Fruit fly (Drosophila melanogaster) whole organism, embryonic: ENCODE results near the gene Abl.

Experiments
- Aef1 ChIP-seq: fragments of 200-800 bp; sonication (Bioruptor generic); IDR thresholded peaks from 3 replicates; pipeline ENCODE4 v1.3.6; 2022; ENCODE audit warnings: missing biosample characterization, missing genetic modification characterization
- Bteb2 ChIP-seq: fragments of 200-800 bp; sonication (Bioruptor generic); optimal IDR thresholded peaks from 2 replicates; lab custom pipeline; 2016; ENCODE audit warnings: missing biosample characterization, missing genetic modification characterization
- CG10321 ChIP-seq: fragments of 200-800 bp; sonication (Bioruptor generic); IDR thresholded peaks from 2 replicates; pipeline ENCODE4 v1.3.6; 2022; ENCODE audit warnings: missing biosample characterization, missing genetic modification characterization
- CG10366 ChIP-seq: fragments of 200-800 bp; sonication (Bioruptor generic); IDR thresholded peaks from 2 replicates; pipeline ENCODE4 v1.3.6; 2022; ENCODE audit warnings: missing biosample characterization, missing genetic modification characterization
- CG10543 ChIP-seq: fragments of 200-800 bp; sonication (Bioruptor generic); optimal IDR thresholded peaks from 3 replicates; lab custom pipeline; 2017; ENCODE audit warnings: missing biosample characterization, mild to moderate bottlenecking, missing genetic modification characterization, moderate library complexity
- CG10654 ChIP-seq: fragments of 200-800 bp; sonication (Bioruptor generic); optimal IDR thresholded peaks from 2 replicates; lab custom pipeline; 2016; ENCODE audit warnings: missing biosample characterization, missing genetic modification characterization
- CG11695 ChIP-seq: fragments of 200-800 bp; sonication (Bioruptor generic); IDR thresholded peaks from 3 replicates; pipeline ENCODE4 v1.3.6; 2022; ENCODE audit warnings: missing biosample characterization, missing genetic modification characterization
- CG11696 ChIP-seq: fragments of 200-800 bp; sonication (Bioruptor generic); IDR thresholded peaks from 2 replicates; pipeline ENCODE4 v1.3.6; 2022; ENCODE audit warnings: missing biosample characterization, missing genetic modification characterization
- CG11723 ChIP-seq: fragments of 200-800 bp; sonication (Bioruptor generic); optimal IDR thresholded peaks from 2 replicates; lab custom pipeline; 2017; ENCODE audit warnings: missing biosample characterization, mild to moderate bottlenecking, missing genetic modification characterization
- CG12659 ChIP-seq: fragments of 200-800 bp; sonication (Bioruptor generic); optimal IDR thresholded peaks from 3 replicates; lab custom pipeline; 2017; ENCODE audit warnings: mild to moderate bottlenecking, missing biosample characterization, missing genetic modification reagents, missing genetic modification characterization
- CG14710 ChIP-seq: fragments of 200-800 bp; sonication (Bioruptor generic); optimal IDR thresholded peaks from 3 replicates; lab custom pipeline; 2019; ENCODE audit warnings: missing biosample characterization, mild to moderate bottlenecking, missing genetic modification characterization, moderate library complexity
- CG15696 ChIP-seq: fragments of 200-800 bp; sonication (Bioruptor generic); optimal IDR thresholded peaks from 2 replicates; lab custom pipeline; 2019; ENCODE audit warnings: missing biosample characterization, mild to moderate bottlenecking, missing genetic modification characterization, moderate library complexity
- CG1647 ChIP-seq: fragments of 200-800 bp; sonication (Bioruptor generic); optimal IDR thresholded peaks from 3 replicates; lab custom pipeline; 2016; ENCODE audit warnings: missing biosample characterization, missing genetic modification characterization
- CG16813 ChIP-seq: fragments of 200-800 bp; sonication (Bioruptor generic); IDR thresholded peaks from 3 replicates; pipeline ENCODE4 v1.3.6; 2022; ENCODE audit warnings: missing biosample characterization, missing genetic modification characterization; ENCODE audit not compliant: partially characterized antibody
- CG16863 ChIP-seq: fragments of 200-800 bp; sonication (Bioruptor generic); optimal IDR thresholded peaks from 3 replicates; lab custom pipeline; 2016; ENCODE audit warnings: missing biosample characterization, missing genetic modification characterization
- CG18011 ChIP-seq: fragments of 200-800 bp; sonication (Bioruptor generic); optimal IDR thresholded peaks from 2 replicates; lab custom pipeline; 2017; ENCODE audit warnings: missing biosample characterization, missing genetic modification characterization, mild to moderate bottlenecking, moderate library complexity, missing genotype
- CG18599 ChIP-seq: fragments of 200-800 bp; sonication (Bioruptor generic); optimal IDR thresholded peaks from 3 replicates; lab custom pipeline; 2017; ENCODE audit warnings: missing biosample characterization, missing genetic modification characterization, mild to moderate bottlenecking, moderate library complexity, missing genetic modification reagents
- CG2199 ChIP-seq: fragments of 200-800 bp; sonication (Bioruptor generic); IDR thresholded peaks from 3 replicates; pipeline ENCODE4 v1.3.6; 2022; ENCODE audit warnings: missing biosample characterization, missing genetic modification characterization
- CG30020 ChIP-seq: fragments of 200-800 bp; optimal IDR thresholded peaks from 2 replicates; lab custom pipeline; 2019; ENCODE audit warnings: missing biosample characterization, mild to moderate bottlenecking, missing genetic modification characterization, moderate library complexity
- CG3163 ChIP-seq: fragments of 200-800 bp; sonication (Bioruptor generic); optimal IDR thresholded peaks from 3 replicates; lab custom pipeline; 2016; ENCODE audit warnings: missing biosample characterization, missing genetic modification characterization
- CG3281 ChIP-seq: fragments of 200-800 bp; sonication (Bioruptor generic); optimal IDR thresholded peaks from 3 replicates; lab custom pipeline; 2017; ENCODE audit warnings: missing biosample characterization, mild to moderate bottlenecking, missing genetic modification characterization
- CG3726 ChIP-seq: fragments of 200-800 bp; sonication (Bioruptor generic); IDR thresholded peaks from 3 replicates; pipeline ENCODE4, ENCODE4 v1.3.6; 2022; ENCODE audit warnings: missing biosample characterization, missing genetic modification characterization
- CG4617 ChIP-seq: fragments of 200-800 bp; sonication (Bioruptor generic); optimal IDR thresholded peaks from 3 replicates; lab custom pipeline; 2016; ENCODE audit warnings: missing biosample characterization, missing genetic modification characterization, borderline replicate concordance
- CG6765 ChIP-seq: fragments of 200-800 bp; sonication (Bioruptor generic); optimal IDR thresholded peaks from 3 replicates; lab custom pipeline; 2017; ENCODE audit warnings: missing biosample characterization, mild to moderate bottlenecking, missing genetic modification characterization
- CG7271 ChIP-seq: fragments of 200-800 bp; sonication (Bioruptor generic); optimal IDR thresholded peaks from 2 replicates; lab custom pipeline; 2018; ENCODE audit warnings: missing biosample characterization, mild to moderate bottlenecking, missing genetic modification characterization, moderate library complexity
- CG8290 ChIP-seq, 3 experiments: fragments of 200-800 bp; sonication (Bioruptor generic); optimal IDR thresholded peaks; 2 replicates each; lab custom pipeline; 2016 to 2019; ENCODE audit warnings: missing biosample characterization in 3 of 3, missing genetic modification characterization in 3 of 3, mild to moderate bottlenecking in 2 of 3, moderate library complexity in 1 of 3
- CG8924 ChIP-seq: fragments of 200-800 bp; optimal IDR thresholded peaks from 3 replicates; lab custom pipeline; 2019; ENCODE audit warnings: missing biosample characterization, mild to moderate bottlenecking, missing genetic modification characterization, moderate library complexity
- D ChIP-seq, 2 experiments: fragments of 200-800 bp in 1 of 2; fragments of >200 bp in 1 of 2; sonication (Bioruptor generic) in 1 of 2; optimal IDR thresholded peaks; 2 replicates in 1 of 2; 3 replicates in 1 of 2; lab custom pipeline; 2017; ENCODE audit warnings: mild to moderate bottlenecking in 1 of 2, missing biosample characterization in 1 of 2, missing genetic modification characterization in 1 of 2, missing genetic modification reagents in 1 of 2
- Dref ChIP-seq: fragments of 200-800 bp; sonication (Bioruptor generic); IDR thresholded peaks from 2 replicates; pipeline ENCODE4 v1.3.6; 2022; ENCODE audit warnings: missing biosample characterization, missing genetic modification characterization
- Drgx ChIP-seq: fragments of 200-800 bp; sonication (Bioruptor generic); IDR thresholded peaks from 2 replicates; pipeline ENCODE4 v1.3.6; 2022; ENCODE audit warnings: missing biosample characterization, missing genetic modification characterization
- GATAe ChIP-seq: fragments of 200-800 bp; sonication (Bioruptor generic); conservative IDR thresholded peaks from 2 replicates; pipeline ENCODE4 v1.3.6; 2022; ENCODE audit warnings: missing biosample characterization, missing genetic modification characterization
- Gsc ChIP-seq: fragments of 200-800 bp; sonication (Bioruptor generic); IDR thresholded peaks from 2 replicates; pipeline ENCODE4 v1.3.6; 2022; ENCODE audit warnings: missing biosample characterization, missing genetic modification characterization
- Myb ChIP-seq: fragments of 200-800 bp; sonication (Bioruptor generic); optimal IDR thresholded peaks from 2 replicates; lab custom pipeline; 2016; ENCODE audit warnings: missing biosample characterization, missing genetic modification characterization
- NfI ChIP-seq: fragments of 200-800 bp; sonication (Bioruptor generic); optimal IDR thresholded peaks from 3 replicates; lab custom pipeline; 2018; ENCODE audit warnings: missing biosample characterization, mild to moderate bottlenecking, missing genetic modification characterization, moderate library complexity
- Pdp1 ChIP-seq, 2 experiments: fragments of 200-800 bp; sonication (Bioruptor generic); optimal IDR thresholded peaks; 3 replicates each; lab custom pipeline; 2016; ENCODE audit warnings: missing biosample characterization in 2 of 2, missing genetic modification characterization in 2 of 2, mild to moderate bottlenecking in 1 of 2, moderate library complexity in 1 of 2
- Six4 ChIP-seq: fragments of 200-800 bp; sonication (Bioruptor generic); optimal IDR thresholded peaks from 2 replicates; lab custom pipeline; 2016; ENCODE audit warnings: missing biosample characterization, missing genetic modification characterization
- Usf ChIP-seq: fragments of 200-800 bp; sonication (Bioruptor generic); optimal IDR thresholded peaks from 2 replicates; lab custom pipeline; 2017; ENCODE audit warnings: missing genotype, missing biosample characterization, missing genetic modification characterization
- YL-1 ChIP-seq: fragments of 200-800 bp; sonication (Bioruptor generic); optimal IDR thresholded peaks from 3 replicates; lab custom pipeline; 2017; ENCODE audit warnings: missing biosample characterization, mild to moderate bottlenecking, missing genetic modification characterization
- bab2 ChIP-seq: fragments of 200-800 bp; sonication (Bioruptor generic); optimal IDR thresholded peaks from 2 replicates; lab custom pipeline; 2016; ENCODE audit warnings: missing biosample characterization, missing genetic modification characterization
- crc ChIP-seq: fragments of 200-800 bp; sonication (Bioruptor generic); optimal IDR thresholded peaks from 2 replicates; lab custom pipeline; 2016; ENCODE audit warnings: missing biosample characterization, missing genetic modification characterization
- da ChIP-seq: fragments of 200-800 bp; sonication (Bioruptor generic); optimal IDR thresholded peaks from 2 replicates; lab custom pipeline; 2016; ENCODE audit warnings: missing biosample characterization, missing genetic modification characterization
- dysf ChIP-seq: fragments of 200-800 bp; sonication (Bioruptor generic); IDR thresholded peaks from 3 replicates; pipeline ENCODE4 v1.3.6; 2022; ENCODE audit warnings: missing biosample characterization, missing genetic modification characterization
- klu ChIP-seq: fragments of 200-800 bp; sonication (Bioruptor generic); IDR thresholded peaks from 2 replicates; pipeline ENCODE4 v1.3.6; 2022; ENCODE audit warnings: missing biosample characterization, missing genetic modification characterization
- luna ChIP-seq: fragments of 200-800 bp; sonication (Bioruptor generic); optimal IDR thresholded peaks from 2 replicates; lab custom pipeline; 2016; ENCODE audit warnings: missing biosample characterization, missing genetic modification characterization
- otp ChIP-seq: fragments of 200-800 bp; sonication (Bioruptor generic); IDR thresholded peaks from 3 replicates; pipeline ENCODE4, ENCODE4 v1.3.6; 2022; ENCODE audit warnings: missing biosample characterization, missing genetic modification characterization
- sima ChIP-seq: fragments of 200-800 bp; sonication (Bioruptor generic); optimal IDR thresholded peaks from 2 replicates; lab custom pipeline; 2016; ENCODE audit warnings: missing biosample characterization, missing genetic modification characterization
- sqz ChIP-seq: fragments of 200-800 bp; sonication (Bioruptor generic); optimal IDR thresholded peaks from 3 replicates; lab custom pipeline; 2018; ENCODE audit warnings: missing biosample characterization, mild to moderate bottlenecking, missing genetic modification characterization
- sug ChIP-seq: fragments of 200-800 bp; optimal IDR thresholded peaks from 2 replicates; lab custom pipeline; 2019; ENCODE audit warnings: missing biosample characterization, mild to moderate bottlenecking, missing genetic modification characterization, moderate library complexity
- tap ChIP-seq: fragments of 200-800 bp; optimal IDR thresholded peaks from 3 replicates; lab custom pipeline; 2019; ENCODE audit warnings: missing biosample characterization, mild to moderate bottlenecking, missing genetic modification characterization, moderate library complexity
- ttk ChIP-seq: fragments of 200-800 bp; sonication (Bioruptor generic); IDR thresholded peaks from 2 replicates; pipeline ENCODE4 v2.1.2; 2022; ENCODE audit warnings: missing biosample characterization, missing genetic modification characterization
- z ChIP-seq: fragments of 200-800 bp; sonication (Bioruptor generic); IDR thresholded peaks from 3 replicates; pipeline ENCODE4 v1.3.6; 2022; ENCODE audit warnings: missing biosample characterization, missing genetic modification characterization

Gene Abl

DNA sequence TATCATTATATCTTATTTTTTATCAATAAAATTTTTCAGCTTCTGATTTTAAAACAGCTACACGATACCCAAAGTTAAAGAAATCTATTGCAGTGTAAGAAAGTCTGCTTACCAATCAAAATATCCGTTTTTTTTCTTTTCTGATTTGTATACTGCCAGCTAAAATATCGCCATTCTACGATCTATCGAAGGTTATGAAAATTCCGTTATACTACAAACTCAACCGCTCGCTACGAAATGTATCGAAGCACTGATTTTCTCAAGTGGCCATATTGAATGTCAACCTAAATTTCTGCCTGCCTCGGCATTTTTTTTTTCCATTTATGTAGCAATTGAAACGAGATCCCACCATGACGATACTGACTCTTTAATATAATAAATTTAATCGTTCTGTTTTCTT, 67.6 kb downstream of the Abl start, which contains the start of gene nxf2 (continued):
- no peak for TF ChIP-seq CG8924
- TF ChIP-seq CG12659 (GFP tag; lab: Kevin White, UChicago): no peak
- no peak for TF ChIP-seq crc (GFP tag; lab: Kevin White, UChicago)
- TF ChIP-seq CG7271 (tag; lab: Kevin White, UChicago): no peak
- TF ChIP-seq sug (tag; lab: Kevin White, UChicago): no peak
- no peak for TF ChIP-seq CG1647
- no peak for TF ChIP-seq CG11695 (GFP tag; lab: Robert Waterston, UW)
- no peak for TF ChIP-seq bab2 (GFP tag; lab: Kevin White, UChicago)
- TF ChIP-seq CG2199 (GFP tag; lab: Robert Waterston, UW): 0 out of 3 replicates have a peak, but pooled peaks have one; percentile 41
- no peak for TF ChIP-seq Drgx
- TF ChIP-seq klu: no peak
- TF ChIP-seq otp (GFP tag; lab: Robert Waterston, UW): no peak
- TF ChIP-seq CG16813: peak; percentile 55; the same call in 2 of the 3 replicates
- no peak for TF ChIP-seq CG6765 (GFP tag; lab: Kevin White, UChicago)
- TF ChIP-seq CG18011 (GFP tag; lab: Kevin White, UChicago): no peak
- no peak for TF ChIP-seq GATAe (GFP tag; lab: Robert Waterston, UW)
- no peak for TF ChIP-seq CG11696 (GFP tag; lab: Robert Waterston, UW)
- no peak for TF ChIP-seq CG10543 (GFP tag; lab: Kevin White, UChicago)
- no peak for TF ChIP-seq NfI (GFP tag; lab: Kevin White, UChicago)
- no peak for TF ChIP-seq CG11723 (GFP tag; lab: Kevin White, UChicago)
- TF ChIP-seq CG4617 (GFP tag; lab: Kevin White, UChicago): no peak
- no peak for TF ChIP-seq luna
- no peak for TF ChIP-seq CG18599 (GFP tag; lab: Kevin White, UChicago)
- no peak for TF ChIP-seq Pdp1 (GFP tag; optimal IDR thresholded peaks at IDR 0.05; lab: Kevin White, UChicago)
- TF ChIP-seq YL-1: no peak
- no peak for TF ChIP-seq sqz
- no peak for TF ChIP-seq Usf
- no peak for TF ChIP-seq CG10654 (GFP tag; lab: Kevin White, UChicago)
- TF ChIP-seq CG10321: no peak
- no peak for TF ChIP-seq dysf (GFP tag; lab: Robert Waterston, UW)
- no peak for TF ChIP-seq ttk (GFP tag; lab: Robert Waterston, UW)
- no peak for TF ChIP-seq Aef1 (GFP tag; lab: Robert Waterston, UW)
- no peak for TF ChIP-seq tap (tag; lab: Kevin White, UChicago)
- TF ChIP-seq Gsc (GFP tag; lab: Robert Waterston, UW): no peak
- TF ChIP-seq CG30020 (tag; lab: Kevin White, UChicago): no peak
- TF ChIP-seq CG3163 (GFP tag; lab: Kevin White, UChicago): no peak
- no peak for TF ChIP-seq sima
- TF ChIP-seq CG8290 (GFP tag; optimal IDR thresholded peaks at IDR 0.05; lab: Kevin White, UChicago): no peak
- no peak for TF ChIP-seq CG8290 (tag; optimal IDR thresholded peaks at IDR 0.05; lab: Kevin White, UChicago)
- no peak for TF ChIP-seq CG3726 (GFP tag; lab: Robert Waterston, UW)
- TF ChIP-seq CG10366: no peak
- no peak for TF ChIP-seq Six4 (GFP tag; lab: Kevin White, UChicago)
- no peak for TF ChIP-seq D (optimal IDR thresholded peaks at IDR 0.05; lab: Kevin White, UChicago)
- no peak for TF ChIP-seq D (GFP tag; optimal IDR thresholded peaks at IDR 0.05; lab: Kevin White, UChicago)
- no peak for TF ChIP-seq Bteb2
- TF ChIP-seq z (GFP tag; lab: Robert Waterston, UW): no peak
- no peak for TF ChIP-seq CG3281
- TF ChIP-seq Dref (GFP tag; lab: Robert Waterston, UW): peak; percentile 38; the same call in 1 of the 2 replicates
- no peak for TF ChIP-seq da (GFP tag; lab: Kevin White, UChicago)
- TF ChIP-seq Myb (GFP tag; lab: Kevin White, UChicago): peak; percentile 54
- TF ChIP-seq CG15696: no peak
- no peak for TF ChIP-seq CG16863 (GFP tag; lab: Kevin White, UChicago)
- peak; percentile 12 for TF ChIP-seq CG14710
